Worm (Caenorhabditis elegans) whole organism, L4 larva: ENCODE data around the gene F11D11.21.
A peak's percentile ranks its signal among the peaks of the same experiment; 100 is the strongest.

Experiments
- D1046.2 ChIP-seq: fragments of 200-800 bp; sonication (Bioruptor generic); IDR thresholded peaks from 2 replicates; pipeline ENCODE4 v1.3.6; 2022; ENCODE audit warnings: missing genetic modification characterization, missing compliant biosample characterization
- F26F4.8 ChIP-seq: fragments of 200-800 bp; sonication (Bioruptor generic); conservative IDR thresholded peaks from 2 replicates; pipeline ENCODE4 v1.3.6; 2022; ENCODE audit warnings: missing genetic modification characterization, missing compliant biosample characterization
- F44E2.7 ChIP-seq: fragments of 200-800 bp; sonication (Bioruptor generic); IDR thresholded peaks from 2 replicates; pipeline ENCODE4 v2.1.2; 2022; ENCODE audit warnings: missing genetic modification characterization, missing compliant biosample characterization
- Y105C5A.15 ChIP-seq: fragments of 200-800 bp; sonication (Bioruptor generic); IDR thresholded peaks from 2 replicates; pipeline ENCODE4 v1.3.6; 2022; ENCODE audit warnings: missing genetic modification characterization, missing compliant biosample characterization
- aha-1 ChIP-seq: fragments of 150-350 bp; peaks from one replicate; lab custom pipeline; 2014; ENCODE audit warnings: missing biosample characterization, missing genetic modification characterization
- ctbp-1 ChIP-seq: fragments of 200-800 bp; sonication (Bioruptor generic); IDR thresholded peaks from 2 replicates; pipeline ENCODE4 v1.3.6; 2022; ENCODE audit warnings: missing genetic modification reagents, missing genetic modification characterization, missing compliant biosample characterization
- daf-16 ChIP-seq, 3 experiments: sonication (generic microtip); optimal IDR thresholded peaks; 2 replicates each; lab custom pipeline; 2016 to 2017; ENCODE audit warnings: missing genetic modification characterization in 3 of 3, missing genetic modification reagents in 3 of 3, mild to moderate bottlenecking in 2 of 3, missing compliant biosample characterization in 2 of 3, missing biosample characterization in 1 of 3, moderate library complexity in 1 of 3
- dmd-6 ChIP-seq: fragments of 200-800 bp; sonication (Bioruptor generic); IDR thresholded peaks from 2 replicates; pipeline ENCODE4 v1.3.6; 2022; ENCODE audit warnings: missing genetic modification reagents, missing genetic modification characterization, missing compliant biosample characterization
- dmd-8 ChIP-seq: fragments of 200-800 bp; sonication (Bioruptor generic); IDR thresholded peaks from 2 replicates; pipeline ENCODE4 v1.3.6; 2022; ENCODE audit warnings: missing genetic modification characterization, missing compliant biosample characterization
- dmd-9 ChIP-seq: fragments of 200-800 bp; sonication (Bioruptor generic); IDR thresholded peaks from 2 replicates; pipeline ENCODE4 v1.3.6; 2022; ENCODE audit warnings: missing genetic modification reagents, missing genetic modification characterization, missing compliant biosample characterization
- dpl-1 ChIP-seq: fragments of 150-350 bp; optimal IDR thresholded peaks from 2 replicates; lab custom pipeline; 2014; ENCODE audit warnings: missing biosample characterization, missing genetic modification reagents, missing genetic modification characterization
- hlh-11 ChIP-seq: fragments of 200-800 bp; sonication (Bioruptor generic); optimal IDR thresholded peaks from 2 replicates; lab custom pipeline; 2018; ENCODE audit warnings: mild to moderate bottlenecking, missing genetic modification characterization, missing compliant biosample characterization
- madf-5 ChIP-seq, 2 experiments: fragments of 200-800 bp; sonication (Bioruptor generic); IDR thresholded peaks; 2 replicates each; pipeline ENCODE4 v1.3.6; 2022; ENCODE audit warnings: missing compliant biosample characterization in 2 of 2, missing genetic modification characterization in 2 of 2
- nhr-25 ChIP-seq: sonication (generic microtip); optimal IDR thresholded peaks from 2 replicates; lab custom pipeline; 2017; ENCODE audit warnings: missing genetic modification characterization, mild to moderate bottlenecking, missing compliant biosample characterization, antibody characterized with exemption, moderate library complexity, borderline replicate concordance; ENCODE audit not compliant: insufficient read depth
- nhr-28 ChIP-seq: fragments of 150-350 bp; optimal IDR thresholded peaks from 2 replicates; lab custom pipeline; 2014; ENCODE audit warnings: missing biosample characterization, missing genetic modification characterization
- nhr-48 ChIP-seq: sonication (generic microtip); optimal IDR thresholded peaks from 2 replicates; lab custom pipeline; 2016; ENCODE audit warnings: mild to moderate bottlenecking, missing genetic modification characterization, missing compliant biosample characterization
- nhr-77 ChIP-seq: fragments of 150-350 bp; optimal IDR thresholded peaks from 2 replicates; lab custom pipeline; 2014; ENCODE audit warnings: missing biosample characterization, missing genetic modification characterization
- pha-4 ChIP-seq, 2 experiments: fragments of 150-350 bp in 1 of 2; fragments of 200-800 bp in 1 of 2; sonication (Bioruptor generic) in 1 of 2; IDR thresholded peaks in 1 of 2; optimal IDR thresholded peaks in 1 of 2; 2 replicates each; pipeline versions ENCODE4 v1.3.6 to Lab custom; 2014 to 2022; ENCODE audit warnings: missing genetic modification characterization in 2 of 2, missing genetic modification reagents in 2 of 2, missing biosample characterization in 1 of 2, missing compliant biosample characterization in 1 of 2
- pqm-1 ChIP-seq: sonication (generic microtip); optimal IDR thresholded peaks from 2 replicates; lab custom pipeline; 2017; ENCODE audit warnings: missing biosample characterization, missing genetic modification characterization
- tra-1 ChIP-seq: fragments of 200-800 bp; sonication (Bioruptor generic); IDR thresholded peaks from 2 replicates; pipeline ENCODE4 v1.3.6; 2022; ENCODE audit warnings: missing genetic modification reagents, missing genetic modification characterization, missing compliant biosample characterization
- unc-62 ChIP-seq, 3 experiments: fragments of 150-350 bp in 1 of 3; sonication (generic microtip); optimal IDR thresholded peaks in 2 of 3; peaks in 1 of 3; 1 replicate in 1 of 3; 2 replicates in 2 of 3; lab custom pipeline; 2014 to 2017; ENCODE audit warnings: missing biosample characterization in 3 of 3, missing genetic modification characterization in 3 of 3, missing genetic modification reagents in 3 of 3, missing genotype in 1 of 3

Gene F11D11.21

ce11 chrV:18706063-18706620 lies 44.2 kb downstream of the F11D11.21 start, which contains the start of gene Y17D7C.1:
Gene Y17D7C.1, plus strand, starts transcription at chrV:18706570.
- TF ChIP-seq tra-1 (GFP tag; lab: Robert Waterston, UW) (no peak), F44E2.7 (GFP tag; lab: Robert Waterston, UW) (no peak), unc-62 (GFP tag; optimal IDR thresholded peaks at IDR 0.05 in 1 of 2; lab: Kevin White, UChicago) (peak in 1 of 2 experiments; percentile 4), unc-62 (tag; optimal IDR thresholded peaks at IDR 0.05; lab: Kevin White, UChicago) (no peak), dmd-8 (GFP tag; lab: Robert Waterston, UW) (peak; percentile 3; the same call in 1 of the 2 replicates), aha-1 (peak; percentile 94)

- 0 out of 2 replicates have a peak, but pooled peaks have one; percentile 2 for TF ChIP-seq F44E2.7 (GFP tag; lab: Robert Waterston, UW)
- TF ChIP-seq madf-5 (GFP tag; IDR thresholded peaks at IDR 0.05; lab: Robert Waterston, UW) = no peak
- 0 out of 2 replicates have a peak, but pooled peaks have one; percentile 51 for TF ChIP-seq tra-1 (GFP tag; lab: Robert Waterston, UW)
- 0 out of 2 replicates have a peak, but pooled peaks have one; percentile 27 for TF ChIP-seq ctbp-1 (GFP tag; lab: Robert Waterston, UW)
- TF ChIP-seq dmd-8 (GFP tag; lab: Robert Waterston, UW) = peak; percentile 69
- 0 out of 2 replicates have a peak, but pooled peaks have one; percentile 24 for TF ChIP-seq D1046.2
- no peak for TF ChIP-seq pha-4 (GFP tag; IDR thresholded peaks at IDR 0.05; lab: Robert Waterston, UW)
- no peak for TF ChIP-seq pha-4 (tag; optimal IDR thresholded peaks at IDR 0.05; lab: Kevin White, UChicago)
- 0 out of 2 replicates have a peak, but pooled peaks have one; percentile 46 for TF ChIP-seq F26F4.8 (GFP tag; lab: Robert Waterston, UW)
- no peak for TF ChIP-seq nhr-25 (tag; lab: Kevin White, UChicago)
- peak in 1 of 2 experiments; percentile 83 for TF ChIP-seq unc-62 (GFP tag; optimal IDR thresholded peaks at IDR 0.05 in 1 of 2; lab: Kevin White, UChicago)
- no peak for TF ChIP-seq unc-62 (tag; optimal IDR thresholded peaks at IDR 0.05; lab: Kevin White, UChicago)
- peak; percentile 63; the same call in 1 of the 2 replicates for TF ChIP-seq dmd-9 (GFP tag; lab: Robert Waterston, UW)
- TF ChIP-seq Y105C5A.15 (GFP tag; lab: Robert Waterston, UW) = 0 out of 2 replicates have a peak, but pooled peaks have one; percentile 38
Observed at ce11 chrV:18705319-18706062, 44.9 kb downstream of the F11D11.21 start.

ce11 chrV:18701306-18701705 lies 49.0 kb downstream of the F11D11.21 start, which contains the start of gene Y69H2.9:
Gene Y69H2.9, plus strand, starts transcription at chrV:18701538.
- TF ChIP-seq pqm-1 (peak; percentile 79), nhr-25 (tag; lab: Kevin White, UChicago) (no peak), nhr-28 (tag; lab: Kevin White, UChicago) (peak; percentile 77), nhr-48 (tag; lab: Kevin White, UChicago) (peak; percentile 57), nhr-77 (peak; percentile 3), daf-16 (GFP tag; optimal IDR thresholded peaks at IDR 0.05; lab: Kevin White, UChicago) (no peak), daf-16 (tag; optimal IDR thresholded peaks at IDR 0.05; lab: Kevin White, UChicago) (peak; percentile 80), hlh-11 (tag; lab: Kevin White, UChicago) (peak; percentile 74), dmd-6 (GFP tag; lab: Robert Waterston, UW) (peak; percentile 52; the same call in 1 of the 2 replicates), dpl-1 (no peak)
